Fruit fly (Drosophila melanogaster) whole organism, embryonic: ENCODE results near the gene NijC.

Experiments
- Ada2b ChIP-seq: fragments of 200-800 bp; sonication (Bioruptor generic); IDR thresholded peaks from 2 replicates; pipeline ENCODE4 v1.3.6; 2022; ENCODE audit warnings: missing biosample characterization, missing genetic modification characterization
- Adf1 ChIP-seq: fragments of 200-800 bp; sonication (Bioruptor generic); IDR thresholded peaks from 2 replicates; pipeline ENCODE4 v1.3.6; 2022; ENCODE audit warnings: missing biosample characterization, missing genetic modification characterization
- CG10147 ChIP-seq: fragments of 200-800 bp; sonication (Bioruptor generic); optimal IDR thresholded peaks from 2 replicates; lab custom pipeline; 2019; ENCODE audit warnings: missing biosample characterization, mild to moderate bottlenecking, missing genetic modification characterization, moderate library complexity
- CG11085 ChIP-seq: fragments of 200-800 bp; sonication (Bioruptor generic); IDR thresholded peaks from 2 replicates; pipeline ENCODE4 v1.3.6; 2022; ENCODE audit warnings: missing biosample characterization, missing genetic modification characterization
- CG13624 ChIP-seq: fragments of 200-800 bp; sonication (Bioruptor generic); optimal IDR thresholded peaks from 2 replicates; lab custom pipeline; 2016; ENCODE audit warnings: missing biosample characterization, missing genetic modification characterization
- CG15479 ChIP-seq: fragments of 200-800 bp; sonication (Bioruptor generic); optimal IDR thresholded peaks from 3 replicates; lab custom pipeline; 2019; ENCODE audit warnings: missing biosample characterization, mild to moderate bottlenecking, missing genetic modification characterization, moderate library complexity
- CG15514 ChIP-seq: fragments of 200-800 bp; sonication (Bioruptor generic); optimal IDR thresholded peaks from 3 replicates; lab custom pipeline; 2017; ENCODE audit warnings: missing biosample characterization, missing genetic modification characterization, mild to moderate bottlenecking, moderate library complexity, missing genetic modification reagents
- CG17328 ChIP-seq: fragments of 200-800 bp; sonication (Bioruptor generic); IDR thresholded peaks from 2 replicates; pipeline ENCODE4 v1.3.6; 2022; ENCODE audit warnings: missing biosample characterization, missing genetic modification characterization
- CG17361 ChIP-seq: fragments of 200-800 bp; sonication (Bioruptor generic); IDR thresholded peaks from 3 replicates; pipeline ENCODE4 v1.3.6; 2022; ENCODE audit warnings: missing biosample characterization, missing genetic modification characterization
- CG2678 ChIP-seq: fragments of 200-800 bp; sonication (Bioruptor generic); optimal IDR thresholded peaks from 3 replicates; lab custom pipeline; 2019; ENCODE audit warnings: missing biosample characterization, mild to moderate bottlenecking, missing genetic modification characterization, moderate library complexity
- CG31441 ChIP-seq: fragments of 200-800 bp; sonication (Bioruptor generic); IDR thresholded peaks from 2 replicates; pipeline ENCODE4 v1.3.6; 2022; ENCODE audit warnings: missing biosample characterization, missing genetic modification characterization
- CG4360 ChIP-seq: fragments of 200-800 bp; sonication (Bioruptor generic); IDR thresholded peaks from 2 replicates; pipeline ENCODE4 v1.3.6; 2022; ENCODE audit warnings: missing biosample characterization, missing genetic modification characterization
- CG6272 ChIP-seq: fragments of 200-800 bp; sonication (Bioruptor generic); IDR thresholded peaks from 2 replicates; pipeline ENCODE4 v1.3.6; 2022; ENCODE audit warnings: missing biosample characterization, missing genetic modification characterization
- CG6854 ChIP-seq: fragments of 200-800 bp; sonication (Bioruptor generic); optimal IDR thresholded peaks from 3 replicates; lab custom pipeline; 2017; ENCODE audit warnings: missing biosample characterization, mild to moderate bottlenecking, missing genetic modification characterization
- CG8765 ChIP-seq: fragments of 200-800 bp; sonication (Bioruptor generic); IDR thresholded peaks from 2 replicates; pipeline ENCODE4 v1.3.6; 2022; ENCODE audit warnings: missing biosample characterization, missing genetic modification characterization
- CG8944 ChIP-seq: fragments of 200-800 bp; sonication (Bioruptor generic); optimal IDR thresholded peaks from 3 replicates; lab custom pipeline; 2016; ENCODE audit warnings: missing biosample characterization, missing genetic modification characterization
- CG9437 ChIP-seq: fragments of 200-800 bp; sonication (Bioruptor generic); optimal IDR thresholded peaks from 2 replicates; lab custom pipeline; 2018; ENCODE audit warnings: missing biosample characterization, mild to moderate bottlenecking, missing genetic modification characterization
- CTCF ChIP-seq: fragments of 200-800 bp; sonication (Bioruptor generic); optimal IDR thresholded peaks from 2 replicates; lab custom pipeline; 2017; ENCODE audit warnings: missing biosample characterization, mild to moderate bottlenecking, missing genetic modification characterization, moderate library complexity
- Drgx ChIP-seq: fragments of 200-800 bp; sonication (Bioruptor generic); IDR thresholded peaks from 2 replicates; pipeline ENCODE4 v1.3.6; 2022; ENCODE audit warnings: missing biosample characterization, missing genetic modification characterization
- E2f2 ChIP-seq: fragments of 200-800 bp; sonication (Bioruptor generic); IDR thresholded peaks from 2 replicates; pipeline ENCODE4 v1.3.6; 2022; ENCODE audit warnings: missing biosample characterization, missing genetic modification characterization
- HHEX ChIP-seq: fragments of 200-800 bp; sonication (Bioruptor generic); optimal IDR thresholded peaks from 3 replicates; lab custom pipeline; 2017; ENCODE audit warnings: missing biosample characterization, mild to moderate bottlenecking, missing genetic modification characterization, missing genetic modification reagents
- Ptx1 ChIP-seq: fragments of 200-800 bp; sonication (Bioruptor generic); IDR thresholded peaks from 2 replicates; pipeline ENCODE4 v1.3.6; 2022; ENCODE audit warnings: missing biosample characterization, missing genetic modification characterization
- Spps ChIP-seq: fragments of 200-800 bp; sonication (Bioruptor generic); optimal IDR thresholded peaks from 2 replicates; lab custom pipeline; 2018; ENCODE audit warnings: missing biosample characterization, mild to moderate bottlenecking, missing genetic modification characterization
- Sry-β ChIP-seq: fragments of 200-800 bp; sonication (Bioruptor generic); optimal IDR thresholded peaks from 2 replicates; lab custom pipeline; 2018; ENCODE audit warnings: missing biosample characterization, mild to moderate bottlenecking, missing genetic modification characterization, moderate library complexity
- Stat92E ChIP-seq, 3 experiments: fragments of >200 bp in 2 of 3; fragments of 200-800 bp in 1 of 3; sonication (Bioruptor generic) in 1 of 3; optimal IDR thresholded peaks; 2 replicates each; lab custom pipeline; 2017 to 2019; ENCODE audit warnings: missing biosample characterization in 3 of 3, missing genetic modification characterization in 3 of 3, mild to moderate bottlenecking in 1 of 3, moderate library complexity in 1 of 3
- YL-1 ChIP-seq: fragments of 200-800 bp; sonication (Bioruptor generic); optimal IDR thresholded peaks from 3 replicates; lab custom pipeline; 2017; ENCODE audit warnings: missing biosample characterization, mild to moderate bottlenecking, missing genetic modification characterization
- ab ChIP-seq: fragments of 200-800 bp; sonication (Bioruptor generic); optimal IDR thresholded peaks from 2 replicates; lab custom pipeline; 2016; ENCODE audit warnings: missing biosample characterization, missing genetic modification characterization
- chm ChIP-seq: fragments of 200-800 bp; sonication (Bioruptor generic); IDR thresholded peaks from 2 replicates; pipeline ENCODE4 v1.3.6; 2022; ENCODE audit warnings: missing biosample characterization, missing genetic modification characterization
- dmrt11E ChIP-seq: fragments of 200-800 bp; sonication (Bioruptor generic); optimal IDR thresholded peaks from 3 replicates; lab custom pipeline; 2018; ENCODE audit warnings: missing biosample characterization, mild to moderate bottlenecking, missing genetic modification characterization, moderate library complexity
- fd64A ChIP-seq: fragments of 200-800 bp; sonication (Bioruptor generic); optimal IDR thresholded peaks from 3 replicates; lab custom pipeline; 2018; ENCODE audit warnings: missing biosample characterization, mild to moderate bottlenecking, missing genetic modification characterization
- grn ChIP-seq: fragments of 200-800 bp; sonication (Bioruptor generic); optimal IDR thresholded peaks from 3 replicates; lab custom pipeline; 2017; ENCODE audit warnings: missing biosample characterization, missing genetic modification characterization
- hbn ChIP-seq: fragments of 200-800 bp; sonication (Bioruptor generic); IDR thresholded peaks from 2 replicates; pipeline ENCODE4 v1.3.6; 2022; ENCODE audit warnings: missing biosample characterization, missing genetic modification characterization; ENCODE audit not compliant: partially characterized antibody
- kni ChIP-seq: fragments of 200-800 bp; sonication (Bioruptor generic); optimal IDR thresholded peaks from 3 replicates; lab custom pipeline; 2017; ENCODE audit warnings: mild to moderate bottlenecking, missing biosample characterization, missing genetic modification reagents, missing genetic modification characterization
- lola ChIP-seq, 3 experiments: fragments of >200 bp in 2 of 3; fragments of 200-800 bp in 1 of 3; sonication (Bioruptor generic) in 1 of 3; optimal IDR thresholded peaks; 2 replicates each; lab custom pipeline; 2017 to 2019; ENCODE audit warnings: missing biosample characterization in 3 of 3, missing genetic modification characterization in 3 of 3, mild to moderate bottlenecking in 1 of 3, moderate library complexity in 1 of 3
- mam ChIP-seq: fragments of 200-800 bp; sonication (Bioruptor generic); optimal IDR thresholded peaks from 3 replicates; lab custom pipeline; 2016; ENCODE audit warnings: missing biosample characterization, missing genetic modification characterization
- nerfin-1 ChIP-seq: fragments of 200-800 bp; sonication (Bioruptor generic); optimal IDR thresholded peaks from 3 replicates; lab custom pipeline; 2019; ENCODE audit warnings: missing biosample characterization, mild to moderate bottlenecking, missing genetic modification characterization, moderate library complexity
- nerfin-2 ChIP-seq: fragments of 200-800 bp; sonication (Bioruptor generic); IDR thresholded peaks from 2 replicates; pipeline ENCODE4 v1.3.6; 2022; ENCODE audit warnings: missing biosample characterization, missing genetic modification characterization; ENCODE audit not compliant: partially characterized antibody
- nom ChIP-seq: fragments of 200-800 bp; sonication (Bioruptor generic); optimal IDR thresholded peaks from 2 replicates; lab custom pipeline; 2017; ENCODE audit warnings: missing biosample characterization, missing genetic modification characterization, mild to moderate bottlenecking, moderate library complexity, missing genetic modification reagents
- otp ChIP-seq: fragments of 200-800 bp; sonication (Bioruptor generic); IDR thresholded peaks from 3 replicates; pipeline ENCODE4, ENCODE4 v1.3.6; 2022; ENCODE audit warnings: missing biosample characterization, missing genetic modification characterization
- pnt ChIP-seq: fragments of 200-800 bp; sonication (Bioruptor generic); optimal IDR thresholded peaks from 3 replicates; lab custom pipeline; 2016; ENCODE audit warnings: missing biosample characterization, missing genetic modification characterization
- scrt ChIP-seq: fragments of 200-800 bp; sonication (Bioruptor generic); optimal IDR thresholded peaks from 2 replicates; lab custom pipeline; 2018; ENCODE audit warnings: missing biosample characterization, mild to moderate bottlenecking, missing genetic modification characterization, moderate library complexity
- sens-2 ChIP-seq: fragments of 200-800 bp; sonication (Bioruptor generic); IDR thresholded peaks from 2 replicates; pipeline ENCODE4 v1.3.6; 2022; ENCODE audit warnings: missing biosample characterization, missing genetic modification characterization
- slou ChIP-seq: fragments of 200-800 bp; sonication (Bioruptor generic); optimal IDR thresholded peaks from 3 replicates; lab custom pipeline; 2016; ENCODE audit warnings: missing biosample characterization, missing genetic modification characterization
- sna ChIP-seq: fragments of 200-800 bp; sonication (Bioruptor generic); IDR thresholded peaks from 2 replicates; pipeline ENCODE4 v1.3.6; 2022; ENCODE audit warnings: missing biosample characterization, missing genetic modification characterization; ENCODE audit not compliant: partially characterized antibody
- sqz ChIP-seq: fragments of 200-800 bp; sonication (Bioruptor generic); optimal IDR thresholded peaks from 3 replicates; lab custom pipeline; 2018; ENCODE audit warnings: missing biosample characterization, mild to moderate bottlenecking, missing genetic modification characterization
- sr ChIP-seq: fragments of 200-800 bp; sonication (Bioruptor generic); IDR thresholded peaks from 3 replicates; pipeline ENCODE4 v1.3.6; 2022; ENCODE audit warnings: missing biosample characterization, missing genetic modification characterization
- stwl ChIP-seq: fragments of 200-800 bp; sonication (Bioruptor generic); optimal IDR thresholded peaks from 3 replicates; lab custom pipeline; 2018; ENCODE audit warnings: missing biosample characterization, mild to moderate bottlenecking, missing genetic modification characterization, moderate library complexity
- sug ChIP-seq: fragments of 200-800 bp; optimal IDR thresholded peaks from 2 replicates; lab custom pipeline; 2019; ENCODE audit warnings: missing biosample characterization, mild to moderate bottlenecking, missing genetic modification characterization, moderate library complexity
- ttk ChIP-seq: fragments of 200-800 bp; sonication (Bioruptor generic); IDR thresholded peaks from 2 replicates; pipeline ENCODE4 v2.1.2; 2022; ENCODE audit warnings: missing biosample characterization, missing genetic modification characterization

NijC gene

DNA sequence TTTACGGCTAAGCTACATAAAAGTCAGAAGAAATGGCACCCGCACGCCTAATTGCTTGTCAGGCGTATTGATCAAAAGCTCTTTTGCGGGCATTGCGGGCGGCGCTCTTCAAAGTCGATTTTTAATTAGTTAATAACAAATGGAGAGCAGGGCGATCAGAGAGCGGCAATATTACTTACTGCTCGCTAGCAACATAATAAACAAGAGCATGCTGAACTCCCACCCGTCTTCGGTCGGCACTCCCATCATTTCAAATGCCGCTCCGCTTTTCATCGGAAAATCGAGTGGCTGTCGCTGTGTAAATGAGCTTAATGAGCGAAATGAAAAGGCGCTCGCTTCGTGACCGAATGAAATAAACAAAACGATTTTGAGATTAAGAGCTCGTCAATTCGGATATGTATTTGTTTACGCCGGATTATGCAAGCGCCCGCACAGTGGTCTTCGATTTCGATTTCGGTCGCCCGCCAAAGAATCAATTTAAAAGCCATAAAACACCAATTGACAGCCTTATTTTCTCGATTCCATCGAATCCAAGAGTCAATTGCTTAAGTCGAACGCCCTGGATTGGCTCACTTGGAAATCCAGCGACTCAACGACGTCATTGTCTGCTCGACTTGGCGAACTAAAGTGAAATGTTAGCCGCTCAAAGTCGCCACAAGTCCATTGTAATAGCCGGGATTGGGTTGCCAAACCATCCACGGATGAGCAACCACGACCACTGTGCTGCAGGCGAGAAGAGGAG lies 41.2 kb upstream of the NijC start (continued):
- TF ChIP-seq E2f2 (GFP tag; lab: Robert Waterston, UW) (peak; percentile 57), ttk (GFP tag; lab: Robert Waterston, UW) (peak; percentile 86), stwl (tag; lab: Kevin White, UChicago) (no peak), CG8765 (no peak; the same call in 1 of the 2 replicates), scrt (GFP tag; lab: Kevin White, UChicago) (peak; percentile 53), CG17328 (GFP tag; lab: Robert Waterston, UW) (peak; percentile 66), Adf1 (peak; percentile 27), CG2678 (tag; lab: Kevin White, UChicago) (peak; percentile 90), sqz (no peak), Drgx (GFP tag; lab: Robert Waterston, UW) (peak; percentile 77; the same call in 1 of the 2 replicates), CG6854 (GFP tag; lab: Kevin White, UChicago) (peak; percentile 71), Spps (tag; lab: Kevin White, UChicago) (no peak), lola (GFP tag; optimal IDR thresholded peaks at IDR 0.05; lab: Kevin White, UChicago) (peak in 1 of 3 experiments; percentile 0), YL-1 (GFP tag; lab: Kevin White, UChicago) (peak; percentile 62), ab (GFP tag; lab: Kevin White, UChicago) (peak; percentile 27), CG15479 (no peak), CG8944 (peak; percentile 86), HHEX (peak; percentile 83), chm (GFP tag; lab: Robert Waterston, UW) (no peak; the same call in 1 of the 2 replicates), CG17361 (GFP tag; lab: Robert Waterston, UW) (peak; percentile 92), pnt (peak; percentile 78), dmrt11E (tag; lab: Kevin White, UChicago) (no peak), CG10147 (GFP tag; lab: Kevin White, UChicago) (peak; percentile 74), Sry-β (no peak), grn (GFP tag; lab: Kevin White, UChicago) (no peak), mam (peak; percentile 80), CG15514 (GFP tag; lab: Kevin White, UChicago) (peak; percentile 18), otp (GFP tag; lab: Robert Waterston, UW) (peak; percentile 36; the same call in 1 of the 3 replicates), sens-2 (GFP tag; lab: Robert Waterston, UW) (no peak), CG31441 (GFP tag; lab: Robert Waterston, UW) (peak; percentile 91), CG6272 (peak; percentile 71), nom (GFP tag; lab: Kevin White, UChicago) (no peak), sna (GFP tag; lab: Robert Waterston, UW) (0 out of 2 replicates have a peak, but pooled peaks have one; percentile 41), Ada2b (peak; percentile 77), nerfin-1 (tag; lab: Kevin White, UChicago) (peak; percentile 75), kni (peak; percentile 11), CG4360 (GFP tag; lab: Robert Waterston, UW) (no peak), CG9437 (GFP tag; lab: Kevin White, UChicago) (peak; percentile 84), sug (tag; lab: Kevin White, UChicago) (peak; percentile 63), slou (GFP tag; lab: Kevin White, UChicago) (peak; percentile 17), nerfin-2 (GFP tag; lab: Robert Waterston, UW) (0 out of 2 replicates have a peak, but pooled peaks have one; percentile 18), sr (GFP tag; lab: Robert Waterston, UW) (no peak; the same call in 2 of the 3 replicates), CG11085 (peak; percentile 60), CG13624 (GFP tag; lab: Kevin White, UChicago) (peak; percentile 77), fd64A (GFP tag; lab: Kevin White, UChicago) (peak; percentile 52), Ptx1 (peak; percentile 91), CTCF (peak; percentile 43), hbn (GFP tag; lab: Robert Waterston, UW) (no peak), Stat92E (GFP tag; optimal IDR thresholded peaks at IDR 0.05; lab: Kevin White, UChicago) (no peak)
